Worm (Caenorhabditis elegans) whole organism, young adult: ENCODE results near the gene F22E12.3.

Experiments used
- B0261.1 ChIP-seq: sonication (generic microtip); optimal IDR thresholded peaks from 2 replicates; lab custom pipeline; 2016; ENCODE audit warnings: mild to moderate bottlenecking, missing genetic modification characterization, moderate library complexity, missing compliant biosample characterization
- B0336.3 ChIP-seq: fragments of 200-800 bp; sonication (Bioruptor generic); IDR thresholded peaks from 2 replicates; pipeline ENCODE4 v1.3.6; 2022; ENCODE audit warnings: missing genetic modification characterization, missing compliant biosample characterization
- F22D6.2 ChIP-seq: sonication (generic microtip); optimal IDR thresholded peaks from 2 replicates; lab custom pipeline; 2016; ENCODE audit warnings: mild to moderate bottlenecking, missing genetic modification characterization, missing compliant biosample characterization
- F52B5.7 ChIP-seq: sonication (generic microtip); optimal IDR thresholded peaks from 2 replicates; lab custom pipeline; 2016; ENCODE audit warnings: mild to moderate bottlenecking, missing genetic modification characterization, missing compliant biosample characterization
- F55B11.4 ChIP-seq: sonication (generic microtip); optimal IDR thresholded peaks from 2 replicates; lab custom pipeline; 2016; ENCODE audit warnings: missing compliant biosample characterization, missing genetic modification characterization, borderline replicate concordance; ENCODE audit not compliant: insufficient read depth
- F57A8.1 ChIP-seq: fragments of 200-800 bp; sonication (Bioruptor generic); optimal IDR thresholded peaks from 2 replicates; lab custom pipeline; 2018; ENCODE audit warnings: mild to moderate bottlenecking, missing genetic modification characterization, moderate library complexity, missing compliant biosample characterization
- K12H6.12 ChIP-seq: fragments of 200-800 bp; sonication (Bioruptor generic); optimal IDR thresholded peaks from 2 replicates; lab custom pipeline; 2018; ENCODE audit warnings: mild to moderate bottlenecking, missing genetic modification characterization, missing compliant biosample characterization
- T07F8.4 ChIP-seq: sonication (generic microtip); optimal IDR thresholded peaks from 2 replicates; lab custom pipeline; 2016; ENCODE audit warnings: mild to moderate bottlenecking, missing genetic modification characterization, moderate library complexity, missing compliant biosample characterization
- T26A5.8 ChIP-seq: sonication (generic microtip); optimal IDR thresholded peaks from 2 replicates; lab custom pipeline; 2016; ENCODE audit warnings: missing genetic modification characterization, missing compliant biosample characterization
- Y53F4B.3 ChIP-seq: fragments of 200-800 bp; sonication (Bioruptor generic); IDR thresholded peaks from 2 replicates; pipeline ENCODE4 v1.3.6; 2022; ENCODE audit warnings: missing genetic modification reagents, missing genetic modification characterization, missing compliant biosample characterization
- Y53G8AR.9 ChIP-seq: fragments of 200-800 bp; sonication (Bioruptor generic); conservative IDR thresholded peaks from 2 replicates; pipeline ENCODE4 v1.3.6; 2022; ENCODE audit warnings: missing genetic modification reagents, missing genetic modification characterization, missing compliant biosample characterization
- Y67H2A.10 ChIP-seq: fragments of 200-800 bp; sonication (Bioruptor generic); conservative IDR thresholded peaks from 2 replicates; pipeline ENCODE4 v1.3.6; 2022; ENCODE audit warnings: missing genetic modification reagents, missing genetic modification characterization, missing compliant biosample characterization
- Y79H2A.3 ChIP-seq: fragments of 200-800 bp; sonication (Bioruptor generic); conservative IDR thresholded peaks from 2 replicates; pipeline ENCODE4 v1.3.6; 2022; ENCODE audit warnings: missing genetic modification reagents, missing genetic modification characterization, missing compliant biosample characterization
- Y95B8A.8 ChIP-seq: fragments of 200-800 bp; sonication (Bioruptor generic); IDR thresholded peaks from 2 replicates; pipeline ENCODE4 v1.3.6; 2022; ENCODE audit warnings: missing genetic modification reagents, missing genetic modification characterization, missing compliant biosample characterization
- akir-1 ChIP-seq: fragments of 200-800 bp; sonication (Bioruptor generic); optimal IDR thresholded peaks from 2 replicates; lab custom pipeline; 2018; ENCODE audit warnings: mild to moderate bottlenecking, missing genetic modification characterization, moderate library complexity, missing compliant biosample characterization
- attf-3 ChIP-seq: fragments of 200-800 bp; sonication (Bioruptor generic); conservative IDR thresholded peaks from 2 replicates; pipeline ENCODE4 v1.3.6; 2022; ENCODE audit warnings: missing genetic modification reagents, missing genetic modification characterization, missing compliant biosample characterization
- bed-2 ChIP-seq: fragments of 200-800 bp; sonication (Bioruptor generic); IDR thresholded peaks from 2 replicates; pipeline ENCODE4 v1.3.6; 2022; ENCODE audit warnings: missing genetic modification reagents, missing genetic modification characterization, missing compliant biosample characterization
- cebp-2 ChIP-seq: fragments of 200-800 bp; sonication (Bioruptor generic); IDR thresholded peaks from 2 replicates; pipeline ENCODE4 v1.3.6; 2022; ENCODE audit warnings: missing genetic modification characterization, missing compliant biosample characterization
- ceh-100 ChIP-seq: fragments of 200-800 bp; sonication (Bioruptor generic); IDR thresholded peaks from 2 replicates; pipeline ENCODE4 v1.3.6; 2022; ENCODE audit warnings: missing genetic modification reagents, missing genetic modification characterization, missing compliant biosample characterization
- chd-7 ChIP-seq: sonication (generic microtip); optimal IDR thresholded peaks from 2 replicates; lab custom pipeline; 2016; ENCODE audit warnings: mild to moderate bottlenecking, missing genetic modification characterization, moderate library complexity, missing compliant biosample characterization
- die-1 ChIP-seq: sonication (generic microtip); optimal IDR thresholded peaks from 2 replicates; lab custom pipeline; 2016; ENCODE audit warnings: missing genotype, mild to moderate bottlenecking, missing genetic modification characterization, missing compliant biosample characterization
- ekl-4 ChIP-seq: fragments of 200-800 bp; sonication (Bioruptor generic); IDR thresholded peaks from 2 replicates; pipeline ENCODE4 v1.3.6; 2022; ENCODE audit warnings: missing genetic modification reagents, missing genetic modification characterization, missing compliant biosample characterization
- ets-4 ChIP-seq: fragments of 200-800 bp; sonication (Bioruptor generic); optimal IDR thresholded peaks from 2 replicates; lab custom pipeline; 2018; ENCODE audit warnings: mild to moderate bottlenecking, missing genetic modification characterization, missing compliant biosample characterization
- fkh-3 ChIP-seq: sonication (generic microtip); optimal IDR thresholded peaks from 2 replicates; lab custom pipeline; 2016; ENCODE audit warnings: mild to moderate bottlenecking, missing genetic modification characterization, missing compliant biosample characterization
- hlh-12 ChIP-seq: sonication (generic microtip); optimal IDR thresholded peaks from 2 replicates; lab custom pipeline; 2016; ENCODE audit warnings: missing genetic modification characterization, missing compliant biosample characterization
- hmg-1.2 ChIP-seq: fragments of 200-800 bp; sonication (Bioruptor generic); IDR thresholded peaks from 2 replicates; pipeline ENCODE4 v1.3.6; 2022; ENCODE audit warnings: missing genetic modification reagents, missing genetic modification characterization, missing compliant biosample characterization
- hrde-1 ChIP-seq: sonication (generic microtip); optimal IDR thresholded peaks from 2 replicates; lab custom pipeline; 2016; ENCODE audit warnings: missing genetic modification characterization, mild to moderate bottlenecking, missing compliant biosample characterization, moderate library complexity, missing genotype, missing genetic modification reagents, borderline replicate concordance
- let-607 ChIP-seq, 2 experiments: fragments of 200-800 bp in 1 of 2; sonication (Bioruptor generic) in 1 of 2; sonication (generic microtip) in 1 of 2; optimal IDR thresholded peaks; 2 replicates each; lab custom pipeline; 2016 to 2018; ENCODE audit warnings: mild to moderate bottlenecking in 2 of 2, missing compliant biosample characterization in 2 of 2, missing genetic modification characterization in 2 of 2, moderate library complexity in 2 of 2, missing genotype in 1 of 2
- lir-1 ChIP-seq: fragments of 200-800 bp; sonication (Bioruptor generic); conservative IDR thresholded peaks from 2 replicates; pipeline ENCODE4 v1.3.6; 2022; ENCODE audit warnings: missing genetic modification reagents, missing genetic modification characterization, missing compliant biosample characterization
- mel-28 ChIP-seq: sonication (generic microtip); optimal IDR thresholded peaks from 2 replicates; lab custom pipeline; 2016; ENCODE audit warnings: borderline replicate concordance, mild to moderate bottlenecking, missing genetic modification characterization, missing compliant biosample characterization
- nfyb-1 ChIP-seq: fragments of 200-800 bp; sonication (Bioruptor generic); IDR thresholded peaks from 2 replicates; pipeline ENCODE4 v1.3.6; 2022; ENCODE audit warnings: missing genetic modification reagents, missing genetic modification characterization, missing compliant biosample characterization
- nhr-80 ChIP-seq: sonication (generic microtip); optimal IDR thresholded peaks from 2 replicates; lab custom pipeline; 2016; ENCODE audit warnings: missing genetic modification characterization, missing compliant biosample characterization
- pbrm-1 ChIP-seq: fragments of 200-800 bp; sonication (Bioruptor generic); IDR thresholded peaks from 2 replicates; pipeline ENCODE4 v1.3.6; 2022; ENCODE audit warnings: missing genetic modification reagents, missing genetic modification characterization, missing compliant biosample characterization
- rcor-1 ChIP-seq: fragments of 200-800 bp; sonication (Bioruptor generic); IDR thresholded peaks from 2 replicates; pipeline ENCODE4 v1.3.6; 2022; ENCODE audit warnings: missing genetic modification reagents, missing genetic modification characterization, missing compliant biosample characterization
- snpc-1.3 ChIP-seq: sonication (generic microtip); optimal IDR thresholded peaks from 2 replicates; lab custom pipeline; 2017; ENCODE audit warnings: missing genetic modification characterization, mild to moderate bottlenecking, missing compliant biosample characterization, antibody characterized with exemption, moderate library complexity, missing genotype, missing genetic modification reagents; ENCODE audit not compliant: insufficient read depth
- sptf-2 ChIP-seq: fragments of 200-800 bp; sonication (Bioruptor generic); optimal IDR thresholded peaks from 2 replicates; lab custom pipeline; 2018; ENCODE audit warnings: mild to moderate bottlenecking, missing genetic modification characterization, missing compliant biosample characterization
- tbp1 ChIP-seq: fragments of 200-800 bp; sonication (Bioruptor generic); optimal IDR thresholded peaks from 2 replicates; lab custom pipeline; 2018; ENCODE audit warnings: mild to moderate bottlenecking, missing genetic modification characterization, missing compliant biosample characterization
- zfh-2 ChIP-seq: fragments of 200-800 bp; sonication (Bioruptor generic); conservative IDR thresholded peaks from 2 replicates; pipeline ENCODE4 v1.3.6; 2022; ENCODE audit warnings: missing genetic modification reagents, missing genetic modification characterization, missing compliant biosample characterization
- ztf-18 ChIP-seq: sonication (generic microtip); optimal IDR thresholded peaks from 2 replicates; lab custom pipeline; 2016; ENCODE audit warnings: missing genotype, mild to moderate bottlenecking, missing genetic modification characterization, missing compliant biosample characterization
- ztf-22 ChIP-seq: fragments of 200-800 bp; sonication (Bioruptor generic); optimal IDR thresholded peaks from 2 replicates; lab custom pipeline; 2018; ENCODE audit warnings: mild to moderate bottlenecking, missing genetic modification characterization, moderate library complexity, missing compliant biosample characterization
- ztf-25 ChIP-seq: fragments of 200-800 bp; sonication (Bioruptor generic); IDR thresholded peaks from 2 replicates; pipeline ENCODE4 v1.3.6; 2022; ENCODE audit warnings: missing genetic modification reagents, missing genetic modification characterization, missing compliant biosample characterization
- ztf-6 ChIP-seq: fragments of 200-800 bp; sonication (Bioruptor generic); IDR thresholded peaks from 2 replicates; pipeline ENCODE4 v1.3.6; 2022; ENCODE audit warnings: missing genetic modification reagents, missing genetic modification characterization, missing compliant biosample characterization

The F22E12.3 gene

DNA sequence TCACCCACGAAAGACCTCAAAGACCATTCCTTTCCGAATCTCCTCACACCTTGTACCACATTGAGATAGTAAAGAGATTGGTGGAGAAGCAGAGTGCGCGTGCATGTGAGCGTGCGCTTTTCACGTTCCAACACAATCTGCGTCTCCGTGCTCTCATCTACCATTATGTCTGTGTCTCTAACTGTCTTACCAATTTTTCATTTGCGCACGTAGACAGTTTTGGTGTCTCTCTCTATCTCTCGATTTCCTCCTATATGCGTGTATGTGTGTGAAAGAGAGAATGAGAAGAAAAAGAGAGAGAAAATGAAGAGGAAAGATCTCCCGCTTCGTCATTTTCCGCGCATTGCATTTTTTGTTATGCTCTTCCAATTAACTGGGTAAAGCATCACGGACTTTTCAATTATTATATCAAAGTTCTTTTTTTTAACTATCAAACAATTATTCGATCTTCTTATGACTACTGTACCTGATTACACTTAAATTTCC lies 3.5 kb upstream of the F22E12.3 start (continued):
- TF ChIP-seq mel-28 (no peak), snpc-1.3 (no peak), ekl-4 (GFP tag; lab: Robert Waterston, UW) (0 out of 2 replicates have a peak, but pooled peaks have one; percentile 46), pbrm-1 (GFP tag; lab: Robert Waterston, UW) (peak; percentile 73), Y53F4B.3 (GFP tag; lab: Robert Waterston, UW) (no peak), B0261.1 (tag; lab: Kevin White, UChicago) (no peak), bed-2 (no peak), hlh-12 (no peak), let-607 (tag; optimal IDR thresholded peaks at IDR 0.05; lab: Kevin White, UChicago) (no peak), sptf-2 (no peak), attf-3 (GFP tag; lab: Robert Waterston, UW) (no peak), tbp1 (GFP tag; lab: Kevin White, UChicago) (peak; percentile 59), F55B11.4 (no peak), ets-4 (GFP tag; lab: Kevin White, UChicago) (no peak), T07F8.4 (no peak), K12H6.12 (tag; lab: Kevin White, UChicago) (peak; percentile 90), ztf-25 (GFP tag; lab: Robert Waterston, UW) (no peak), B0336.3 (GFP tag; lab: Robert Waterston, UW) (peak; percentile 81), lir-1 (GFP tag; lab: Robert Waterston, UW) (peak; percentile 32; the same call in 1 of the 2 replicates), ztf-22 (GFP tag; lab: Kevin White, UChicago) (no peak), hmg-1.2 (GFP tag; lab: Robert Waterston, UW) (peak; percentile 85), F22D6.2 (tag; lab: Kevin White, UChicago) (no peak), F57A8.1 (GFP tag; lab: Kevin White, UChicago) (no peak), akir-1 (GFP tag; lab: Kevin White, UChicago) (peak; percentile 8), ztf-6 (GFP tag; lab: Robert Waterston, UW) (no peak), die-1 (tag; lab: Kevin White, UChicago) (peak; percentile 60), Y67H2A.10 (GFP tag; lab: Robert Waterston, UW) (0 out of 2 replicates have a peak, but pooled peaks have one; percentile 39), rcor-1 (GFP tag; lab: Robert Waterston, UW) (no peak), F52B5.7 (tag; lab: Kevin White, UChicago) (peak; percentile 17), T26A5.8 (no peak), cebp-2 (GFP tag; lab: Robert Waterston, UW) (no peak), ztf-18 (peak; percentile 68), Y53G8AR.9 (GFP tag; lab: Robert Waterston, UW) (0 out of 2 replicates have a peak, but pooled peaks have one; percentile 56), chd-7 (tag; lab: Kevin White, UChicago) (peak; percentile 81), Y95B8A.8 (peak; percentile 17; the same call in 1 of the 2 replicates), zfh-2 (no peak), ceh-100 (GFP tag; lab: Robert Waterston, UW) (no peak), hrde-1 (tag; lab: Kevin White, UChicago) (no peak), nfyb-1 (GFP tag; lab: Robert Waterston, UW) (peak; percentile 78), fkh-3 (tag; lab: Kevin White, UChicago) (no peak), Y79H2A.3 (GFP tag; lab: Robert Waterston, UW) (no peak), nhr-80 (tag; lab: Kevin White, UChicago) (peak; percentile 64)
